Worm (Caenorhabditis elegans) whole organism, young adult: Measurements from ENCODE around the gene fbxa-28.
A peak's percentile ranks its signal among the peaks of the same experiment; 100 is the strongest.

Experiments
- B0035.1 ChIP-seq: sonication (generic microtip); optimal IDR thresholded peaks from 2 replicates; lab custom pipeline; 2016; ENCODE audit warnings: missing genetic modification characterization, mild to moderate bottlenecking, missing compliant biosample characterization, missing genotype, missing genetic modification reagents
- C06A6.2 ChIP-seq: fragments of 200-800 bp; sonication (Bioruptor generic); conservative IDR thresholded peaks from 2 replicates; pipeline ENCODE4 v1.3.6; 2022; ENCODE audit warnings: missing genetic modification characterization, missing compliant biosample characterization
- F10E7.11 ChIP-seq: sonication (generic microtip); optimal IDR thresholded peaks from 2 replicates; lab custom pipeline; 2017; ENCODE audit warnings: mild to moderate bottlenecking, missing genetic modification characterization, moderate library complexity, missing compliant biosample characterization
- F23B12.7 ChIP-seq: sonication (generic microtip); optimal IDR thresholded peaks from 2 replicates; lab custom pipeline; 2017; ENCODE audit warnings: missing genetic modification characterization, mild to moderate bottlenecking, missing compliant biosample characterization, antibody characterized with exemption, moderate library complexity; ENCODE audit not compliant: insufficient read depth
- F33H1.4 ChIP-seq: fragments of 200-800 bp; sonication (Bioruptor generic); IDR thresholded peaks from 2 replicates; pipeline ENCODE4 v1.3.6; 2022; ENCODE audit warnings: missing genetic modification reagents, missing genetic modification characterization, missing compliant biosample characterization
- F49E8.2 ChIP-seq: sonication (generic microtip); optimal IDR thresholded peaks from 3 replicates; lab custom pipeline; 2017; ENCODE audit warnings: missing genetic modification characterization, mild to moderate bottlenecking, missing compliant biosample characterization, antibody characterized with exemption, moderate library complexity; ENCODE audit not compliant: insufficient read depth
- K12H6.12 ChIP-seq: fragments of 200-800 bp; sonication (Bioruptor generic); optimal IDR thresholded peaks from 2 replicates; lab custom pipeline; 2018; ENCODE audit warnings: mild to moderate bottlenecking, missing genetic modification characterization, missing compliant biosample characterization
- Y53G8AR.9 ChIP-seq: fragments of 200-800 bp; sonication (Bioruptor generic); conservative IDR thresholded peaks from 2 replicates; pipeline ENCODE4 v1.3.6; 2022; ENCODE audit warnings: missing genetic modification reagents, missing genetic modification characterization, missing compliant biosample characterization
- cebp-1 ChIP-seq, 2 experiments: fragments of 200-800 bp in 1 of 2; sonication (Bioruptor generic) in 1 of 2; sonication (generic microtip) in 1 of 2; IDR thresholded peaks in 1 of 2; optimal IDR thresholded peaks in 1 of 2; 2 replicates each; pipeline versions ENCODE4 v1.3.6 to Lab custom; 2017 to 2022; ENCODE audit warnings: missing compliant biosample characterization in 2 of 2, missing genetic modification characterization in 2 of 2, mild to moderate bottlenecking in 1 of 2, missing genetic modification reagents in 1 of 2, moderate library complexity in 1 of 2
- ceh-100 ChIP-seq: fragments of 200-800 bp; sonication (Bioruptor generic); IDR thresholded peaks from 2 replicates; pipeline ENCODE4 v1.3.6; 2022; ENCODE audit warnings: missing genetic modification reagents, missing genetic modification characterization, missing compliant biosample characterization
- dpff-1 ChIP-seq: sonication (generic microtip); optimal IDR thresholded peaks from 2 replicates; lab custom pipeline; 2017; ENCODE audit warnings: mild to moderate bottlenecking, missing genetic modification characterization, missing compliant biosample characterization
- efl-1 ChIP-seq: fragments of 150-350 bp; optimal IDR thresholded peaks from 2 replicates; lab custom pipeline; 2014; ENCODE audit warnings: missing biosample characterization, missing genetic modification reagents, missing genetic modification characterization
- egl-44 ChIP-seq: fragments of 200-800 bp; sonication (Bioruptor generic); IDR thresholded peaks from 2 replicates; pipeline ENCODE4 v1.3.6; 2022; ENCODE audit warnings: missing genetic modification reagents, missing genetic modification characterization, missing compliant biosample characterization
- ekl-4 ChIP-seq: fragments of 200-800 bp; sonication (Bioruptor generic); IDR thresholded peaks from 2 replicates; pipeline ENCODE4 v1.3.6; 2022; ENCODE audit warnings: missing genetic modification reagents, missing genetic modification characterization, missing compliant biosample characterization
- hmg-20 ChIP-seq: fragments of 200-800 bp; sonication (Bioruptor generic); IDR thresholded peaks from 2 replicates; pipeline ENCODE4 v1.3.6; 2022; ENCODE audit warnings: missing genetic modification reagents, missing genetic modification characterization, missing compliant biosample characterization
- hrde-1 ChIP-seq: sonication (generic microtip); optimal IDR thresholded peaks from 2 replicates; lab custom pipeline; 2016; ENCODE audit warnings: missing genetic modification characterization, mild to moderate bottlenecking, missing compliant biosample characterization, moderate library complexity, missing genotype, missing genetic modification reagents, borderline replicate concordance
- lin-26 ChIP-seq: fragments of 200-800 bp; sonication (Bioruptor generic); IDR thresholded peaks from 2 replicates; pipeline ENCODE4 v1.3.6; 2022; ENCODE audit warnings: missing genetic modification reagents, missing genetic modification characterization, missing compliant biosample characterization
- nhr-120 ChIP-seq: fragments of 200-800 bp; sonication (Bioruptor generic); IDR thresholded peaks from 2 replicates; pipeline ENCODE4 v1.3.6; 2022; ENCODE audit warnings: missing genetic modification characterization, missing compliant biosample characterization
- nhr-80 ChIP-seq: sonication (generic microtip); optimal IDR thresholded peaks from 2 replicates; lab custom pipeline; 2016; ENCODE audit warnings: missing genetic modification characterization, missing compliant biosample characterization
- sea-2 ChIP-seq: fragments of 200-800 bp; sonication (Bioruptor generic); IDR thresholded peaks from 2 replicates; pipeline ENCODE4 v1.3.6; 2022; ENCODE audit warnings: missing genetic modification characterization, missing compliant biosample characterization
- snpc-1.1 ChIP-seq: sonication (generic microtip); optimal IDR thresholded peaks from 2 replicates; lab custom pipeline; 2017; ENCODE audit warnings: missing genetic modification characterization, mild to moderate bottlenecking, missing compliant biosample characterization, antibody characterized with exemption, moderate library complexity, missing genotype, missing genetic modification reagents; ENCODE audit not compliant: insufficient read depth
- snpc-4 ChIP-seq, 5 experiments: fragments of 150-350 bp in 1 of 5; sonication (generic microtip) in 4 of 5; optimal IDR thresholded peaks; 2 replicates each; lab custom pipeline; 2014 to 2018; ENCODE audit warnings: missing genetic modification characterization in 5 of 5, missing biosample characterization in 3 of 5, antibody characterized with exemption in 2 of 5, mild to moderate bottlenecking in 2 of 5, missing compliant biosample characterization in 2 of 5, missing genotype in 2 of 5, moderate library complexity in 2 of 5, missing genetic modification reagents in 1 of 5
- tbx-9 ChIP-seq: sonication (generic microtip); optimal IDR thresholded peaks from 2 replicates; lab custom pipeline; 2016; ENCODE audit warnings: borderline replicate concordance, missing genetic modification characterization, inconsistent platforms, missing compliant biosample characterization
- unc-62 ChIP-seq: fragments of 150-350 bp; optimal IDR thresholded peaks from 2 replicates; lab custom pipeline; 2014; ENCODE audit warnings: missing biosample characterization, missing genetic modification reagents, missing genetic modification characterization
- ztf-25 ChIP-seq: fragments of 200-800 bp; sonication (Bioruptor generic); IDR thresholded peaks from 2 replicates; pipeline ENCODE4 v1.3.6; 2022; ENCODE audit warnings: missing genetic modification reagents, missing genetic modification characterization, missing compliant biosample characterization
- ztf-26 ChIP-seq: sonication (generic microtip); optimal IDR thresholded peaks from 2 replicates; lab custom pipeline; 2017; ENCODE audit warnings: missing genetic modification characterization, missing compliant biosample characterization
- ztf-28 ChIP-seq: fragments of 200-800 bp; sonication (Bioruptor generic); IDR thresholded peaks from 2 replicates; pipeline ENCODE4 v1.3.6; 2022; ENCODE audit warnings: missing genetic modification reagents, missing genetic modification characterization, missing compliant biosample characterization
- ztf-6 ChIP-seq: fragments of 200-800 bp; sonication (Bioruptor generic); IDR thresholded peaks from 2 replicates; pipeline ENCODE4 v1.3.6; 2022; ENCODE audit warnings: missing genetic modification reagents, missing genetic modification characterization, missing compliant biosample characterization

The fbxa-28 gene

ce11 chrIII:1308209-1308608, 10.5 kb downstream of the fbxa-28 start, which contains the start of gene fbxa-79:
Gene fbxa-79 (minus strand): TSS chrIII:1308294.
- TF ChIP-seq F33H1.4 (no peak), cebp-1 (GFP tag; IDR thresholded peaks at IDR 0.05; lab: Robert Waterston, UW) (peak; percentile 91), cebp-1 (tag; optimal IDR thresholded peaks at IDR 0.05; lab: Kevin White, UChicago) (peak; percentile 93), nhr-80 (tag; lab: Kevin White, UChicago) (peak; percentile 36)
- TF ChIP-seq, all 124 proteins: peak for 2

DNA sequence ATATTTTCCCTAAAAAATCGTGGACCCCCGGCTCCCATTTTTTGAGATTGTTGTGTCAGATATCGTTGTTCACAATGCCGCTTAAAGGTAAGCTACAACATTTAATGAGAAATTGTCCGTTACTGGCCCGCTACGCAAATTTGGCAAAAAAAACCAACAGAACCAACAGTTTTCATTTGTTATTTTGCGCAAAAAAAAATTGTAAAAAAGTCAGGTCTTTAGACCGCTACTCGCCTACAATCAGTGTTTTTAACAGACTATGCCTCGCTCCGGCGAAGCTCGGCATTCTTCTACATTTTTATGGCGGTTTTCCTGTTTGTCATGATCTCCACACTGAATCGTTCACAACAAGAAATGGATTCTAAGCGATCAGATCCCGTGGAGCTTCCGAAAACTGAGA, 11.2 kb downstream of the fbxa-28 start, which contains the start of gene Y82E9BL.12:
Y82E9BL.12 (plus strand) TSS at position 301 of the 400 bp plus-strand sequence.
- TF ChIP-seq sea-2 (GFP tag; lab: Robert Waterston, UW) (no peak), ceh-100 (no peak), C06A6.2 (no peak), egl-44 (GFP tag; lab: Robert Waterston, UW) (no peak), ztf-26 (no peak), hrde-1 (tag; lab: Kevin White, UChicago) (no peak), tbx-9 (tag; lab: Kevin White, UChicago) (no peak), F23B12.7 (tag; lab: Kevin White, UChicago) (no peak), unc-62 (GFP tag; lab: Kevin White, UChicago) (no peak), F49E8.2 (no peak), ztf-25 (no peak), Y53G8AR.9 (no peak), efl-1 (no peak)

DNA sequence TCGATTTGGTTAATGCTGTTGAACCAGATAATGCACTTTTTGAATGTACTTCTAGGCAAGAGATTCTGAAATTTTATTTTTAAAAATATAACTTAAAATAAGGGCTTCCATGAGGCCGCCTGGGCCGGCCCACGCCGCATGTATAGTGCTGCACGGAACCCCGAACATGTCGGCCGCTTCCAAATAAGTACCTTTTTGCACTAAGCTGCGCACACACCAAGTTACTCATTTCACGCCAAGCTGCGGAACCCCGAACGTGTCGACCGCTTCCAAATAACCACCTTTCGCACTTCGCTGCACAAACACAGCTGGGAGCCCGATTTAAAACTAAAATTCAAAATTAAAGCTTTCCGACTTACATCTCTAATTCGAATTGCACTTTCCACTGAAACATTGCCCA, 13.7 kb downstream of the fbxa-28 start:
- TF ChIP-seq ekl-4 (GFP tag; lab: Robert Waterston, UW) (no peak), snpc-1.1 (tag; lab: Kevin White, UChicago) (peak; percentile 61), B0035.1 (tag; lab: Kevin White, UChicago) (no peak), snpc-4 (GFP tag; optimal IDR thresholded peaks at IDR 0.05; lab: Kevin White, UChicago) (peak; percentile 46), snpc-4 (tag; optimal IDR thresholded peaks at IDR 0.05; lab: Kevin White, UChicago) (peak in 2 of 4 experiments; percentile 68 to 85)

ce11 chrIII:1314283-1314682, 16.6 kb downstream of the fbxa-28 start:
- TF ChIP-seq dpff-1 (tag; lab: Kevin White, UChicago): no peak
- no peak for TF ChIP-seq lin-26 (GFP tag; lab: Robert Waterston, UW)
- no peak for TF ChIP-seq hmg-20 (GFP tag; lab: Robert Waterston, UW)
- TF ChIP-seq ztf-28 (GFP tag; lab: Robert Waterston, UW): no peak

- TF ChIP-seq F10E7.11 (tag; lab: Kevin White, UChicago) (no peak), nhr-80 (tag; lab: Kevin White, UChicago) (peak; percentile 43), ztf-28 (GFP tag; lab: Robert Waterston, UW) (no peak)
Measured at ce11 chrIII:1315038-1315437, 17.3 kb downstream of the fbxa-28 start, which contains the start of the genes fbxa-80 and fbxa-19. Gene fbxa-80 (minus strand): TSS chrIII:1315210. Gene fbxa-19 (plus strand): TSS chrIII:1315401.

- no peak for TF ChIP-seq ztf-6 (GFP tag; lab: Robert Waterston, UW)
- TF ChIP-seq nhr-120: no peak
- TF ChIP-seq K12H6.12: no peak
- TF ChIP-seq, all 124 proteins: peak for 0
Measured at ce11 chrIII:1321561-1321960, 23.9 kb downstream of the fbxa-28 start, which contains the start of gene fbxa-15. Gene fbxa-15 (minus strand): TSS chrIII:1321661.
